Fruit fly (Drosophila melanogaster): ENCODE data around the gene Arf1.
A peak's percentile ranks its signal among the peaks of the same experiment; 100 is the strongest.

The Arf1 gene

dm6 chr3L:22843094-22843493 is 28.9 kb downstream of the Arf1 start:
- TF ChIP-seq CG16813 (GFP tag; IDR thresholded peaks at IDR 0.05; ENCODE audit: partially characterized antibody): peak; percentile 88
- TF ChIP-seq CG30020 (tag; optimal IDR thresholded peaks at IDR 0.05): no peak
- TF ChIP-seq CG30403 (GFP tag; optimal IDR thresholded peaks at IDR 0.05): no peak
- TF ChIP-seq CG9797 (GFP tag; optimal IDR thresholded peaks at IDR 0.05): no peak
- no peak for TF ChIP-seq CG12299 (tag; optimal IDR thresholded peaks at IDR 0.05)
- peak; percentile 87 for TF ChIP-seq Opbp (GFP tag; IDR thresholded peaks at IDR 0.05; ENCODE audit: partially characterized antibody)
- TF ChIP-seq CG13424 (tag; optimal IDR thresholded peaks at IDR 0.05): no peak
- no peak for TF ChIP-seq CG10654 (GFP tag; optimal IDR thresholded peaks at IDR 0.05)
- TF ChIP-seq ash1 (GFP tag; optimal IDR thresholded peaks at IDR 0.05): no peak
- TF ChIP-seq fu2 (GFP tag; optimal IDR thresholded peaks at IDR 0.05): no peak
- TF ChIP-seq aop (GFP tag; IDR thresholded peaks at IDR 0.05): no peak
- TF ChIP-seq CG1647 (GFP tag; optimal IDR thresholded peaks at IDR 0.05): no peak
- TF ChIP-seq CG7963 (GFP tag; IDR thresholded peaks at IDR 0.05; ENCODE audit: partially characterized antibody): peak; percentile 75
- TF ChIP-seq CG34224 (GFP tag; IDR thresholded peaks at IDR 0.05; ENCODE audit: partially characterized antibody): peak; percentile 70
- no peak for TF ChIP-seq az2 (GFP tag; optimal IDR thresholded peaks at IDR 0.05)
- TF ChIP-seq Dad (GFP tag; optimal IDR thresholded peaks at IDR 0.05): no peak
- TF ChIP-seq CG31365 (tag; optimal IDR thresholded peaks at IDR 0.05): no peak
- no peak for TF ChIP-seq salm (tag; optimal IDR thresholded peaks at IDR 0.05)
- no peak for TF ChIP-seq E2f2 (GFP tag; IDR thresholded peaks at IDR 0.05)
- TF ChIP-seq dmrt11E (tag; optimal IDR thresholded peaks at IDR 0.05): no peak
- no peak for TF ChIP-seq B-H1 (GFP tag; IDR thresholded peaks at IDR 0.05)
- no peak for TF ChIP-seq CG6813 (GFP tag; optimal IDR thresholded peaks at IDR 0.05)
- TF ChIP-seq bbx (GFP tag; IDR thresholded peaks at IDR 0.05; ENCODE audit: partially characterized antibody): peak; percentile 77
- TF ChIP-seq CG18619 (GFP tag; optimal IDR thresholded peaks at IDR 0.05): no peak
- peak; percentile 13; the same call in 1 of the 2 replicates for TF ChIP-seq unc-4 (GFP tag; IDR thresholded peaks at IDR 0.05; ENCODE audit: partially characterized antibody)
- no peak for TF ChIP-seq Ets97D (GFP tag; optimal IDR thresholded peaks at IDR 0.05)
- 0 out of 4 replicates have a peak, but pooled peaks have one; percentile 36 for TF ChIP-seq Dll (GFP tag; IDR thresholded peaks at IDR 0.05; ENCODE audit: partially characterized antibody)
- no peak for TF ChIP-seq lmd (GFP tag; IDR thresholded peaks at IDR 0.05)
- TF ChIP-seq Gsc (GFP tag; IDR thresholded peaks at IDR 0.05): no peak
- no peak for TF ChIP-seq CG6854 (GFP tag; optimal IDR thresholded peaks at IDR 0.05)
- no peak for TF ChIP-seq dm (GFP tag; optimal IDR thresholded peaks at IDR 0.05)
- TF ChIP-seq CG11398 (GFP tag; optimal IDR thresholded peaks at IDR 0.05): no peak
- no peak for TF ChIP-seq pita (GFP tag; optimal IDR thresholded peaks at IDR 0.05)
- no peak for TF ChIP-seq Eip74EF (GFP tag; optimal IDR thresholded peaks at IDR 0.05)
- TF ChIP-seq CG10979 (tag; optimal IDR thresholded peaks at IDR 0.05): no peak
- TF ChIP-seq CG8944 (GFP tag; optimal IDR thresholded peaks at IDR 0.05): no peak
- no peak for TF ChIP-seq CG31388 (GFP tag; optimal IDR thresholded peaks at IDR 0.05)
- no peak for TF ChIP-seq Dp (GFP tag; optimal IDR thresholded peaks at IDR 0.05)
- TF ChIP-seq Hr51 (GFP tag; optimal IDR thresholded peaks at IDR 0.05): no peak
- TF ChIP-seq CG1832 (GFP tag; optimal IDR thresholded peaks at IDR 0.05): no peak
- no peak for TF ChIP-seq CG6272 (GFP tag; IDR thresholded peaks at IDR 0.05)
- 0 out of 3 replicates have a peak, but pooled peaks have one; percentile 10 for TF ChIP-seq ci (GFP tag; IDR thresholded peaks at IDR 0.05)
- no peak for TF ChIP-seq CG13123 (GFP tag; optimal IDR thresholded peaks at IDR 0.05)
- no peak for TF ChIP-seq croc (GFP tag; conservative IDR thresholded peaks at IDR 0.05)
- TF ChIP-seq H2.0 (GFP tag; IDR thresholded peaks at IDR 0.05): no peak
- no peak for TF ChIP-seq dimm (GFP tag; IDR thresholded peaks at IDR 0.05)
- TF ChIP-seq Spps (tag; optimal IDR thresholded peaks at IDR 0.05): no peak
- no peak for TF ChIP-seq CG14014 (GFP tag; IDR thresholded peaks at IDR 0.05)
- no peak for TF ChIP-seq CG5245 (GFP tag; optimal IDR thresholded peaks at IDR 0.05)
- TF ChIP-seq CG11456 (GFP tag; IDR thresholded peaks at IDR 0.05): no peak; the same call in 2 of the 3 replicates
- no peak for TF ChIP-seq CHES-1-like (GFP tag; optimal IDR thresholded peaks at IDR 0.05)

All from whole organism, embryonic.